Fruit fly (Drosophila melanogaster): ENCODE measurements around the gene CG11000.
A peak's percentile ranks its signal among the peaks of the same experiment; 100 is the strongest.

DNA sequence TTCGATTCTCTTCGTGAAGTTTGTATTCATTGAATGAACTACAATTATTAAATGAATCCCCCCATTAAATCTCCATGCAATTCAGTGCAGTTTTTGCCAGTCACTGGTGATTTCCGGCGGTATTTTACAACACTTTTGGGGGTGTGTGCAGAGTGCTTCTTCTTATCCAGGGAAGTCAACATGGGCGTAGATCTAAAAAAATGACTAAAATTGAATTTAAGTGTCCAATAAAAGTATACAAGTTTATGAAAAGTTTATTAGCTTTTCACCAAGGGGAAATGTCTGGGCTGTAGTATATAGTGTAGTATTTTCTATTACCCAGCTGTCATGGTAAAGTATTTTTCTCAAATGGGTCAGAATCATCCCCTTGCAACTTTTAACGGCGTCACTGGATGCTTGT lies 10.6 kb upstream of the CG11000 start, which contains the start of gene Hpf1:
- TF ChIP-seq CG7045 (GFP tag; optimal IDR thresholded peaks at IDR 0.05) (peak; percentile 99), CG5204 (GFP tag; optimal IDR thresholded peaks at IDR 0.05) (peak; percentile 99), CG14711 (tag; optimal IDR thresholded peaks at IDR 0.05) (peak; percentile 98), Clk (GFP tag; optimal IDR thresholded peaks at IDR 0.05) (peak; percentile 96), Crg-1 (GFP tag; optimal IDR thresholded peaks at IDR 0.05) (peak; percentile 99), CG11617 (GFP tag; optimal IDR thresholded peaks at IDR 0.05) (peak; percentile 98), CG33017 (tag; optimal IDR thresholded peaks at IDR 0.05) (peak; percentile 99), ovo (GFP tag; optimal IDR thresholded peaks at IDR 0.05) (peak; percentile 96), bab1 (GFP tag; optimal IDR thresholded peaks at IDR 0.05) (peak; percentile 99), kay (GFP tag; ENCODE audit: borderline replicate concordance) (no peak), CG7101 (tag; optimal IDR thresholded peaks at IDR 0.05) (peak; percentile 99), cic (GFP tag; optimal IDR thresholded peaks at IDR 0.05) (peak; percentile 89), Mnt (GFP tag; optimal IDR thresholded peaks at IDR 0.05) (peak; percentile 96), Hr96 (GFP tag; optimal IDR thresholded peaks at IDR 0.05) (peak; percentile 99)

Data from whole organism, adult.